Worm (Caenorhabditis elegans): ENCODE measurements around the gene lbp-8.

lbp-8 gene

DNA sequence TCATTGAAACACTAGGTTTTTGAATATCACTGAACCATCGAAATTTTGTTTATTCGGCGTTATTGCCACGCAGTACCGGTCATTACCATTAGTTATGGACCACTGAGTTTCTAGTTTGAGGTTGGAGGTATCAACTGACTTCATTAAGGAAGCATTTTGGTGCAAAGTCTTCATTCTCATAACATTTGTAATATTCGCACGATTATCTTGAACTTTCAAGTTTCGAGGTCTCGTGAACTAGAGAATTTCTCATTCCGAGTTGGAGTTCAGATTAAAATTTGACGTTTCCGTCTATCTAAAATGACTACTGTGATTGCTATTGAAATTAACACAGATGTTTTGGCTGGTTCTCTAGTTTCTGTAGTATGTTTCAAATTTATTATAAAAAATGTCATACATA, 30.2 kb downstream of the lbp-8 start, which contains the start of gene srx-42:
srx-42 (plus strand) TSS at position 301 of the 400 bp plus-strand sequence.
- TF ChIP-seq B0336.3 (GFP tag; IDR thresholded peaks at IDR 0.05) (no peak), mxl-1 (tag; optimal IDR thresholded peaks at IDR 0.05) (no peak), ceh-100 (GFP tag; IDR thresholded peaks at IDR 0.05) (no peak), let-607 (tag; optimal IDR thresholded peaks at IDR 0.05) (no peak)

ce11 chrV:13923851-13924250, 33.3 kb downstream of the lbp-8 start, which contains the start of gene srxa-11:
TSS of gene srxa-11 (plus strand) at chrV:13924151.
- TF ChIP-seq C06A6.2 (GFP tag; conservative IDR thresholded peaks at IDR 0.05) (no peak), nhr-179 (tag; optimal IDR thresholded peaks at IDR 0.05) (no peak), aptf-2 (GFP tag; conservative IDR thresholded peaks at IDR 0.05) (no peak), repo-1 (tag; optimal IDR thresholded peaks at IDR 0.05) (no peak), hmg-20 (GFP tag; IDR thresholded peaks at IDR 0.05) (no peak), C17E4.6 (GFP tag; IDR thresholded peaks at IDR 0.05) (no peak), somi-1 (GFP tag; optimal IDR thresholded peaks at IDR 0.05) (no peak), gei-17 (GFP tag; optimal IDR thresholded peaks at IDR 0.05) (no peak), unc-62 (GFP tag; optimal IDR thresholded peaks at IDR 0.05) (no peak), egrh-3 (GFP tag; IDR thresholded peaks at IDR 0.05) (no peak), F33H1.4 (GFP tag; IDR thresholded peaks at IDR 0.05) (no peak), lin-40 (tag; optimal IDR thresholded peaks at IDR 0.05) (no peak), fkh-3 (tag; optimal IDR thresholded peaks at IDR 0.05) (no peak), him-1 (tag; optimal IDR thresholded peaks at IDR 0.05) (no peak), tbp1 (GFP tag; optimal IDR thresholded peaks at IDR 0.05) (no peak), B0261.1 (tag; optimal IDR thresholded peaks at IDR 0.05) (no peak), nfyb-1 (GFP tag; IDR thresholded peaks at IDR 0.05) (no peak), Y95B8A.8 (GFP tag; IDR thresholded peaks at IDR 0.05) (no peak), madf-6 (GFP tag; IDR thresholded peaks at IDR 0.05) (no peak), hmg-1.2 (GFP tag; IDR thresholded peaks at IDR 0.05) (no peak)

ce11 chrV:13926398-13926797, 35.8 kb downstream of the lbp-8 start, which contains the start of gene srxa-12:
TSS of gene srxa-12 (plus strand) at chrV:13926698.
- no peak for TF ChIP-seq bed-2 (GFP tag; IDR thresholded peaks at IDR 0.05)
- no peak for TF ChIP-seq ceh-40 (GFP tag; IDR thresholded peaks at IDR 0.05)
- no peak for TF ChIP-seq lin-40 (tag; optimal IDR thresholded peaks at IDR 0.05)
- no peak for TF ChIP-seq sea-2 (GFP tag; IDR thresholded peaks at IDR 0.05)
- no peak for TF ChIP-seq nhr-27 (tag; optimal IDR thresholded peaks at IDR 0.05)
- no peak for TF ChIP-seq hlh-12 (tag; optimal IDR thresholded peaks at IDR 0.05)
- TF ChIP-seq sptf-2 (GFP tag; optimal IDR thresholded peaks at IDR 0.05): no peak
- no peak for TF ChIP-seq ZK185.1 (tag; optimal IDR thresholded peaks at IDR 0.05; ENCODE audit: poor library complexity, severe bottlenecking)
- TF ChIP-seq K12H6.12 (tag; optimal IDR thresholded peaks at IDR 0.05): no peak
- TF ChIP-seq rpc-1 (optimal IDR thresholded peaks at IDR 0.05): no peak
- TF ChIP-seq rpc-1 (tag; optimal IDR thresholded peaks at IDR 0.05): no peak
- no peak for TF ChIP-seq F33H1.4 (GFP tag; IDR thresholded peaks at IDR 0.05)
- no peak for TF ChIP-seq zfh-2 (GFP tag; conservative IDR thresholded peaks at IDR 0.05)
- no peak for TF ChIP-seq nfyb-1 (GFP tag; IDR thresholded peaks at IDR 0.05)

ce11 chrV:13929503-13929902, 38.9 kb downstream of the lbp-8 start, which contains the start of gene srxa-13:
TSS of gene srxa-13 (plus strand) at chrV:13929803.
- TF ChIP-seq cebp-2 (GFP tag; IDR thresholded peaks at IDR 0.05): no peak
- no peak for TF ChIP-seq ceh-100 (GFP tag; IDR thresholded peaks at IDR 0.05)
- TF ChIP-seq F49E8.2 (tag; optimal IDR thresholded peaks at IDR 0.05; ENCODE audit: insufficient read depth): no peak
- TF ChIP-seq ets-4 (GFP tag; optimal IDR thresholded peaks at IDR 0.05): no peak
- TF ChIP-seq hlh-26 (GFP tag; conservative IDR thresholded peaks at IDR 0.05): no peak
- TF ChIP-seq unc-130 (GFP tag; optimal IDR thresholded peaks at IDR 0.05): no peak
